Worm (Caenorhabditis elegans) whole organism, late embryonic: ENCODE measurements around the gene cdf-2.

Experiments
- ahr-1 ChIP-seq: sonication (generic microtip); optimal IDR thresholded peaks from 2 replicates; lab custom pipeline; 2016; ENCODE audit warnings: missing genetic modification characterization, missing compliant biosample characterization
- ceh-24 ChIP-seq: sonication (generic microtip); optimal IDR thresholded peaks from 2 replicates; lab custom pipeline; 2016; ENCODE audit warnings: mild to moderate bottlenecking, missing genetic modification characterization, missing compliant biosample characterization
- ceh-6 ChIP-seq: fragments of 200-800 bp; sonication (Bioruptor generic); optimal IDR thresholded peaks from 2 replicates; lab custom pipeline; 2018; ENCODE audit warnings: mild to moderate bottlenecking, missing genetic modification characterization, missing compliant biosample characterization
- ceh-9 ChIP-seq: sonication (generic microtip); optimal IDR thresholded peaks from 2 replicates; lab custom pipeline; 2016; ENCODE audit warnings: mild to moderate bottlenecking, missing genetic modification characterization, inconsistent platforms, missing compliant biosample characterization
- dve-1 ChIP-seq: sonication (generic microtip); optimal IDR thresholded peaks from 2 replicates; lab custom pipeline; 2017; ENCODE audit warnings: antibody characterized with exemption, mild to moderate bottlenecking, missing genetic modification characterization, missing compliant biosample characterization
- ets-4 ChIP-seq: sonication (generic microtip); optimal IDR thresholded peaks from 2 replicates; lab custom pipeline; 2016; ENCODE audit warnings: missing genetic modification characterization, missing compliant biosample characterization
- hlh-15 ChIP-seq: sonication (generic microtip); optimal IDR thresholded peaks from 2 replicates; lab custom pipeline; 2016; ENCODE audit warnings: missing genetic modification characterization, missing compliant biosample characterization
- hlh-30 ChIP-seq: sonication (generic microtip); optimal IDR thresholded peaks from 2 replicates; lab custom pipeline; 2017; ENCODE audit warnings: antibody characterized with exemption, missing genetic modification characterization, missing compliant biosample characterization; ENCODE audit not compliant: insufficient read depth
- madf-2 ChIP-seq: sonication (generic microtip); optimal IDR thresholded peaks from 2 replicates; lab custom pipeline; 2017; ENCODE audit warnings: missing genetic modification characterization, missing compliant biosample characterization
- tbx-2 ChIP-seq: sonication (generic microtip); optimal IDR thresholded peaks from 2 replicates; lab custom pipeline; 2016; ENCODE audit warnings: missing genetic modification characterization, missing compliant biosample characterization
- tbx-7 ChIP-seq: sonication (generic microtip); optimal IDR thresholded peaks from 2 replicates; lab custom pipeline; 2016; ENCODE audit warnings: missing genotype, missing genetic modification characterization, missing compliant biosample characterization
- unc-42 ChIP-seq: sonication (generic microtip); optimal IDR thresholded peaks from 2 replicates; lab custom pipeline; 2016; ENCODE audit warnings: missing genotype, missing genetic modification characterization, missing compliant biosample characterization

DNA sequence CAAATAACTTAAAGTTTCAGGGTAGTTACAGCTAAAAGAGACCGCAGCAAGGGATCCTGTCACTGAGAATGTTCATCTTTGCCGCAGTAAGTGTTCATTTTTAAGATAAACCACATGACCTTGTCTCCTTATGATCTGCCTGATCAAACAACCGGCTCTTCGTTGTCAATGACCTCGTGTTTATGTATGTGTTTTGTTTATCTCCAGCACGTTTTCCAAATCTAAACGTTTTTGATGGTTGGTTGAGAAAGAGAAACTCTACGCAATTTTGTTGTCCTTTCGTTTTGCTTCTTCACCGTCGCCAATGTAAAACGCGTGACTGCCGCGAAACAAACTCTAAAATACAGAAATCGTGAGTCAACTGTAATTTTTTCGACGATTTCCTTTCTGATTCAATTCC is 32.6 kb downstream of the cdf-2 start, which contains the start of gene tsct-1:
- no peak for TF ChIP-seq madf-2 (tag; lab: Kevin White, UChicago)
- TF ChIP-seq ceh-24 = no peak
- TF ChIP-seq unc-42 (tag; lab: Kevin White, UChicago) = no peak
- no peak for TF ChIP-seq ahr-1
- TF ChIP-seq hlh-15 (tag; lab: Kevin White, UChicago) = no peak
- no peak for TF ChIP-seq ceh-6 (GFP tag; lab: Kevin White, UChicago)
- TF ChIP-seq dve-1 (tag; lab: Kevin White, UChicago) = no peak
- no peak for TF ChIP-seq tbx-2 (tag; lab: Kevin White, UChicago)
- TF ChIP-seq ceh-9 (tag; lab: Kevin White, UChicago) = no peak
- no peak for TF ChIP-seq hlh-30 (tag; lab: Kevin White, UChicago)
- TF ChIP-seq tbx-7 (tag; lab: Kevin White, UChicago) = no peak
- TF ChIP-seq ets-4 (tag; lab: Kevin White, UChicago) = no peak
